Worm (Caenorhabditis elegans): ENCODE measurements around the gene srx-133.

ce11 chrV:13893583-13893982, 45.1 kb downstream of the srx-133 start:
- no peak for TF ChIP-seq tab-1 (GFP tag; IDR thresholded peaks at IDR 0.05)
- no peak for TF ChIP-seq ref-1 (GFP tag; conservative IDR thresholded peaks at IDR 0.05)
- TF ChIP-seq klf-2 (GFP tag; conservative IDR thresholded peaks at IDR 0.05), result no peak
- TF ChIP-seq med-1 (GFP tag; optimal IDR thresholded peaks at IDR 0.05; ENCODE audit: insufficient read depth), result no peak
- no peak for TF ChIP-seq T22C8.4 (GFP tag; IDR thresholded peaks at IDR 0.05)
- TF ChIP-seq ztf-29 (GFP tag; IDR thresholded peaks at IDR 0.05), result no peak
- TF ChIP-seq flt-1 (GFP tag; IDR thresholded peaks at IDR 0.05), result no peak
- no peak for TF ChIP-seq ztf-23 (GFP tag; IDR thresholded peaks at IDR 0.05)
- no peak for TF ChIP-seq cog-1 (tag; optimal IDR thresholded peaks at IDR 0.05)

Data from whole organism, midembryonic.